Fruit fly (Drosophila melanogaster): Measurements from ENCODE around the gene CG9988.

Gene CG9988

dm6 chr3R:28674788-28675187 is 38.6 kb downstream of the CG9988 start, which contains the start of gene snu (continued):
- TF ChIP-seq Blimp-1 (GFP tag; optimal IDR thresholded peaks at IDR 0.05) (peak; percentile 43), Jarid2 (GFP tag; optimal IDR thresholded peaks at IDR 0.05) (peak; percentile 54), CG14014 (GFP tag; IDR thresholded peaks at IDR 0.05) (peak; percentile 29; the same call in 1 of the 2 replicates), Stat92E (GFP tag; optimal IDR thresholded peaks at IDR 0.05) (no peak), CG4820 (GFP tag; optimal IDR thresholded peaks at IDR 0.05) (no peak), YL-1 (GFP tag; optimal IDR thresholded peaks at IDR 0.05) (no peak), Aef1 (GFP tag; IDR thresholded peaks at IDR 0.05) (no peak), sqz (GFP tag; optimal IDR thresholded peaks at IDR 0.05) (peak; percentile 69), Hmr (GFP tag; optimal IDR thresholded peaks at IDR 0.05) (no peak), kni (GFP tag; optimal IDR thresholded peaks at IDR 0.05) (peak; percentile 31), CG17359 (tag; optimal IDR thresholded peaks at IDR 0.05) (peak; percentile 3), ac (GFP tag; optimal IDR thresholded peaks at IDR 0.05) (no peak), CG31224 (GFP tag; IDR thresholded peaks at IDR 0.05) (no peak), CG3838 (GFP tag; optimal IDR thresholded peaks at IDR 0.05) (no peak), Med (GFP tag) (peak; percentile 37), CG3163 (GFP tag; optimal IDR thresholded peaks at IDR 0.05) (peak; percentile 20), CG2129 (GFP tag; IDR thresholded peaks at IDR 0.05; ENCODE audit: partially characterized antibody) (no peak), ci (GFP tag; IDR thresholded peaks at IDR 0.05) (peak; percentile 44; the same call in 1 of the 3 replicates), CG7357 (GFP tag; IDR thresholded peaks at IDR 0.05) (no peak), Deaf1 (tag; optimal IDR thresholded peaks at IDR 0.05) (peak; percentile 60), dmrt99B (tag; optimal IDR thresholded peaks at IDR 0.05) (peak; percentile 15), gce (GFP tag; IDR thresholded peaks at IDR 0.05) (no peak), Mrtf (GFP tag; IDR thresholded peaks at IDR 0.05) (0 out of 3 replicates have a peak, but pooled peaks have one; percentile 28), CG15269 (tag; optimal IDR thresholded peaks at IDR 0.05) (peak; percentile 4), vvl (GFP tag; IDR thresholded peaks at IDR 0.05) (no peak), nom (GFP tag; optimal IDR thresholded peaks at IDR 0.05) (peak; percentile 32), CG33557 (GFP tag; optimal IDR thresholded peaks at IDR 0.05) (no peak), CG2678 (tag; optimal IDR thresholded peaks at IDR 0.05) (peak; percentile 17), sima (GFP tag; optimal IDR thresholded peaks at IDR 0.05) (no peak), Scr (GFP tag; IDR thresholded peaks at IDR 0.05; ENCODE audit: partially characterized antibody) (no peak), CG13296 (GFP tag; optimal IDR thresholded peaks at IDR 0.05) (peak; percentile 3), NK7.1 (GFP tag; optimal IDR thresholded peaks at IDR 0.05) (no peak), Doc2 (GFP tag; IDR thresholded peaks at IDR 0.05) (no peak), ATbp (GFP tag; optimal IDR thresholded peaks at IDR 0.05) (peak; percentile 12)

- TF ChIP-seq kay (GFP tag; optimal IDR thresholded peaks at IDR 0.05) = peak; percentile 30
- TF ChIP-seq Ssrp (tag; optimal IDR thresholded peaks at IDR 0.05) = peak; percentile 13
- TF ChIP-seq Hr51 (GFP tag; optimal IDR thresholded peaks at IDR 0.05) = peak in 1 of 2 experiments; percentile 73
- TF ChIP-seq grau (tag; optimal IDR thresholded peaks at IDR 0.05) = peak; percentile 68
- peak in 1 of 2 experiments; percentile 37 for TF ChIP-seq eve (GFP tag; optimal IDR thresholded peaks at IDR 0.05)
- TF ChIP-seq CG12391 (tag; optimal IDR thresholded peaks at IDR 0.05) = peak; percentile 48
- peak; percentile 37 for TF ChIP-seq CG12659 (GFP tag; optimal IDR thresholded peaks at IDR 0.05)
- peak; percentile 13 for TF ChIP-seq scrt (GFP tag; optimal IDR thresholded peaks at IDR 0.05)
- peak; percentile 68 for TF ChIP-seq tap (tag; optimal IDR thresholded peaks at IDR 0.05)
- 0 out of 2 replicates have a peak, but pooled peaks have one; percentile 47 for TF ChIP-seq CG11696 (GFP tag; IDR thresholded peaks at IDR 0.05)
- TF ChIP-seq CG17385 (GFP tag; optimal IDR thresholded peaks at IDR 0.05) = peak; percentile 31
- TF ChIP-seq CG18619 (GFP tag; optimal IDR thresholded peaks at IDR 0.05) = peak; percentile 18
- TF ChIP-seq Dek (tag; optimal IDR thresholded peaks at IDR 0.05) = peak; percentile 52
- TF ChIP-seq her (GFP tag; optimal IDR thresholded peaks at IDR 0.05) = no peak
- TF ChIP-seq HLH3B (GFP tag; IDR thresholded peaks at IDR 0.05) = peak; percentile 64
Observed at dm6 chr3R:28676870-28677526, 40.8 kb downstream of the CG9988 start.

Measured in whole organism, embryonic.